Fruit fly (Drosophila melanogaster) whole organism, adult: ENCODE results near the gene robl37BC.

Experiments
- cnc ChIP-seq, 2 experiments: fragments of >200 bp; optimal IDR thresholded peaks; 2 replicates each; lab custom pipeline; 2017
- kay ChIP-seq: fragments of 200-800 bp; sonication (Bioruptor generic); peaks from one replicate; lab custom pipeline; 2016; ENCODE audit warnings: missing biosample characterization, missing genetic modification characterization, borderline replicate concordance
- pad ChIP-seq: fragments of 200-800 bp; sonication (Bioruptor generic); optimal IDR thresholded peaks from 3 replicates; lab custom pipeline; 2017; ENCODE audit warnings: missing biosample characterization, missing genetic modification characterization, mild to moderate bottlenecking, moderate library complexity, missing genetic modification reagents
- tj ChIP-seq: fragments of 200-800 bp; sonication (Bioruptor generic); optimal IDR thresholded peaks from 3 replicates; lab custom pipeline; 2017; ENCODE audit warnings: missing biosample characterization, mild to moderate bottlenecking, missing genetic modification characterization, moderate library complexity

dm6 chr2L:18984158-18984557 is 26.5 kb upstream of the robl37BC start:
- no peak for TF ChIP-seq pad (GFP tag; lab: Kevin White, UChicago)
- no peak for TF ChIP-seq kay (GFP tag; lab: Kevin White, UChicago)
- no peak for TF ChIP-seq cnc (optimal IDR thresholded peaks at IDR 0.05; lab: Kevin White, UChicago)
- TF ChIP-seq tj: peak; percentile 51
